Worm (Caenorhabditis elegans): Measurements from ENCODE around the gene Y73B6BL.12.

DNA sequence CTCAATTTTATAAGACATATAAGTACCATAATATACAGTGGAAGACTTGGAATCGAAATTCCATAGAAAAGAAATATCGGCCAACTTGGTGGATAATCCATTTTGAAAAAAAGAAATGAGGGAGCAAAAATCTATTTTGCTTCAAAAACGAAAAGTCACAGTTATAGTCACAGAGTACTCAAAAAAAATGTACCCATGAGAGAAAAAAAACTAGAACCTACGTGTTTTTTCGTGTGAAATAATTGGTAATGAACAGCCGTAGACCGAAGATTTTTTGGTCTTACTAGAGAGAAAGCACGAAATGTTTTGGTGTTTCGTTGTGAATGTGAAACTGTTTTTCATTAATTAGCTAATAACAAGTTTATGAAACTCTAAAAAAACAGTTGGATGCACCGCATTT lies 47.9 kb downstream of the Y73B6BL.12 start, which contains the start of gene srv-30:
- TF ChIP-seq him-1 (tag; optimal IDR thresholded peaks at IDR 0.05): no peak
- no peak for TF ChIP-seq W03F9.2 (tag; optimal IDR thresholded peaks at IDR 0.05)

All from whole organism, L4/young adult.